Fruit fly (Drosophila melanogaster) whole organism, embryonic: ENCODE results near the gene CG1440.

Experiments used
- Asciz ChIP-seq: fragments of 200-800 bp; sonication (Bioruptor generic); optimal IDR thresholded peaks from 2 replicates; lab custom pipeline; 2017; ENCODE audit warnings: missing biosample characterization, mild to moderate bottlenecking, missing genetic modification characterization, missing genetic modification reagents
- Awh ChIP-seq: fragments of 200-800 bp; sonication (Bioruptor generic); IDR thresholded peaks from 2 replicates; pipeline ENCODE4, ENCODE4 v1.3.6; 2022; ENCODE audit warnings: missing biosample characterization, missing genetic modification characterization
- B-H1 ChIP-seq: fragments of 200-800 bp; sonication (Bioruptor generic); IDR thresholded peaks from 3 replicates; pipeline ENCODE4 v1.3.6; 2022; ENCODE audit warnings: missing biosample characterization, missing genetic modification characterization
- CG10979 ChIP-seq: fragments of 200-800 bp; sonication (Bioruptor generic); optimal IDR thresholded peaks from 2 replicates; lab custom pipeline; 2018; ENCODE audit warnings: missing biosample characterization, mild to moderate bottlenecking, missing genetic modification characterization, moderate library complexity
- CG11696 ChIP-seq: fragments of 200-800 bp; sonication (Bioruptor generic); IDR thresholded peaks from 2 replicates; pipeline ENCODE4 v1.3.6; 2022; ENCODE audit warnings: missing biosample characterization, missing genetic modification characterization
- CG12219 ChIP-seq: fragments of 200-800 bp; sonication (Bioruptor generic); optimal IDR thresholded peaks from 3 replicates; lab custom pipeline; 2018; ENCODE audit warnings: missing biosample characterization, mild to moderate bottlenecking, missing genetic modification characterization
- CG12299 ChIP-seq: fragments of 200-800 bp; sonication (Bioruptor generic); optimal IDR thresholded peaks from 2 replicates; lab custom pipeline; 2018; ENCODE audit warnings: missing biosample characterization, mild to moderate bottlenecking, missing genetic modification characterization
- CG15269 ChIP-seq: fragments of 200-800 bp; sonication (Bioruptor generic); optimal IDR thresholded peaks from 2 replicates; lab custom pipeline; 2018; ENCODE audit warnings: missing biosample characterization, mild to moderate bottlenecking, missing genetic modification characterization, moderate library complexity
- CG15514 ChIP-seq: fragments of 200-800 bp; sonication (Bioruptor generic); optimal IDR thresholded peaks from 3 replicates; lab custom pipeline; 2017; ENCODE audit warnings: missing biosample characterization, missing genetic modification characterization, mild to moderate bottlenecking, moderate library complexity, missing genetic modification reagents
- CG17829 ChIP-seq: fragments of 200-800 bp; optimal IDR thresholded peaks from 2 replicates; lab custom pipeline; 2019; ENCODE audit warnings: missing biosample characterization, mild to moderate bottlenecking, missing genetic modification characterization, moderate library complexity
- CG34376 ChIP-seq: fragments of 200-800 bp; sonication (Bioruptor generic); optimal IDR thresholded peaks from 2 replicates; lab custom pipeline; 2018; ENCODE audit warnings: missing biosample characterization, mild to moderate bottlenecking, missing genetic modification characterization
- CG7928 ChIP-seq: fragments of 200-800 bp; sonication (Bioruptor generic); optimal IDR thresholded peaks from 2 replicates; lab custom pipeline; 2017; ENCODE audit warnings: missing biosample characterization, mild to moderate bottlenecking, missing genetic modification characterization
- CG8924 ChIP-seq: fragments of 200-800 bp; optimal IDR thresholded peaks from 3 replicates; lab custom pipeline; 2019; ENCODE audit warnings: missing biosample characterization, mild to moderate bottlenecking, missing genetic modification characterization, moderate library complexity
- CG9797 ChIP-seq: fragments of 200-800 bp; sonication (Bioruptor generic); optimal IDR thresholded peaks from 3 replicates; lab custom pipeline; 2018; ENCODE audit warnings: missing biosample characterization, mild to moderate bottlenecking, missing genetic modification characterization
- CG9932 ChIP-seq: fragments of 200-800 bp; sonication (Bioruptor generic); IDR thresholded peaks from 2 replicates; pipeline ENCODE4 v1.3.6; 2022; ENCODE audit warnings: missing biosample characterization, missing genetic modification characterization
- Dref ChIP-seq: fragments of 200-800 bp; sonication (Bioruptor generic); IDR thresholded peaks from 2 replicates; pipeline ENCODE4 v1.3.6; 2022; ENCODE audit warnings: missing biosample characterization, missing genetic modification characterization
- Ets65A ChIP-seq: fragments of 200-800 bp; sonication (Bioruptor generic); peaks from one replicate; lab custom pipeline; 2016; ENCODE audit warnings: missing biosample characterization, missing genetic modification characterization
- Fer1 ChIP-seq: fragments of 200-800 bp; sonication (Bioruptor generic); optimal IDR thresholded peaks from 2 replicates; lab custom pipeline; 2017; ENCODE audit warnings: missing biosample characterization, mild to moderate bottlenecking, missing genetic modification characterization
- Mrtf ChIP-seq: fragments of 200-800 bp; sonication (Bioruptor generic); IDR thresholded peaks from 3 replicates; pipeline ENCODE4 v1.3.6; 2022; ENCODE audit warnings: missing biosample characterization, missing genetic modification characterization
- Pdp1 ChIP-seq, 2 experiments: fragments of 200-800 bp; sonication (Bioruptor generic); optimal IDR thresholded peaks; 3 replicates each; lab custom pipeline; 2016; ENCODE audit warnings: missing biosample characterization in 2 of 2, missing genetic modification characterization in 2 of 2, mild to moderate bottlenecking in 1 of 2, moderate library complexity in 1 of 2
- Poxn ChIP-seq: fragments of 200-800 bp; sonication (Bioruptor generic); IDR thresholded peaks from 2 replicates; pipeline ENCODE4 v1.3.6; 2022; ENCODE audit warnings: missing biosample characterization, missing genetic modification characterization
- Scr ChIP-seq: fragments of 200-800 bp; sonication (Bioruptor generic); IDR thresholded peaks from 2 replicates; pipeline ENCODE4 v1.3.6; 2022; ENCODE audit warnings: missing biosample characterization, missing genetic modification characterization; ENCODE audit not compliant: partially characterized antibody
- Xrp1 ChIP-seq: fragments of 200-800 bp; sonication (Bioruptor generic); IDR thresholded peaks from 2 replicates; pipeline ENCODE4 v1.3.6; 2022; ENCODE audit warnings: missing biosample characterization, missing genetic modification characterization
- chm ChIP-seq: fragments of 200-800 bp; sonication (Bioruptor generic); IDR thresholded peaks from 2 replicates; pipeline ENCODE4 v1.3.6; 2022; ENCODE audit warnings: missing biosample characterization, missing genetic modification characterization
- danr ChIP-seq: fragments of 200-800 bp; sonication (Bioruptor generic); IDR thresholded peaks from 2 replicates; pipeline ENCODE4 v1.3.6; 2022; ENCODE audit warnings: missing biosample characterization, missing genetic modification characterization
- dm ChIP-seq: fragments of 200-800 bp; sonication (Bioruptor generic); optimal IDR thresholded peaks from 3 replicates; lab custom pipeline; 2016; ENCODE audit warnings: missing biosample characterization, missing genetic modification characterization
- dmrt99B ChIP-seq: fragments of 200-800 bp; sonication (Bioruptor generic); optimal IDR thresholded peaks from 2 replicates; lab custom pipeline; 2018; ENCODE audit warnings: missing biosample characterization, mild to moderate bottlenecking, missing genetic modification characterization, moderate library complexity
- ems ChIP-seq: fragments of 200-800 bp; sonication (Bioruptor generic); optimal IDR thresholded peaks from 3 replicates; lab custom pipeline; 2016; ENCODE audit warnings: missing biosample characterization, missing genetic modification characterization
- exex ChIP-seq: fragments of 200-800 bp; sonication (Bioruptor generic); optimal IDR thresholded peaks from 4 replicates; lab custom pipeline; 2018; ENCODE audit warnings: missing biosample characterization, mild to moderate bottlenecking, missing genetic modification characterization, moderate library complexity
- fd64A ChIP-seq: fragments of 200-800 bp; sonication (Bioruptor generic); optimal IDR thresholded peaks from 3 replicates; lab custom pipeline; 2018; ENCODE audit warnings: missing biosample characterization, mild to moderate bottlenecking, missing genetic modification characterization
- fru ChIP-seq: fragments of >200 bp; optimal IDR thresholded peaks from 2 replicates; lab custom pipeline; 2017
- fu2 ChIP-seq: fragments of 200-800 bp; sonication (Bioruptor generic); optimal IDR thresholded peaks from 2 replicates; lab custom pipeline; 2016; ENCODE audit warnings: missing biosample characterization, missing genetic modification characterization
- grn ChIP-seq: fragments of 200-800 bp; sonication (Bioruptor generic); optimal IDR thresholded peaks from 3 replicates; lab custom pipeline; 2017; ENCODE audit warnings: missing biosample characterization, missing genetic modification characterization
- gt ChIP-seq: fragments of 200-800 bp; sonication (Bioruptor generic); IDR thresholded peaks from 2 replicates; pipeline ENCODE4 v1.3.6; 2022; ENCODE audit warnings: missing biosample characterization, missing genetic modification characterization
- lab ChIP-seq: fragments of 200-800 bp; sonication (Bioruptor generic); optimal IDR thresholded peaks from 3 replicates; lab custom pipeline; 2017; ENCODE audit warnings: missing biosample characterization, missing genetic modification characterization, mild to moderate bottlenecking, moderate library complexity, missing genetic modification reagents
- lov ChIP-seq, 2 experiments: fragments of 200-800 bp in 1 of 2; fragments of >200 bp in 1 of 2; sonication (Bioruptor generic) in 1 of 2; IDR thresholded peaks in 1 of 2; optimal IDR thresholded peaks in 1 of 2; 2 replicates in 1 of 2; 3 replicates in 1 of 2; pipeline versions ENCODE4 v1.3.6 to Lab custom; 2017 to 2022; ENCODE audit warnings: missing biosample characterization in 1 of 2, missing genetic modification characterization in 1 of 2
- mld ChIP-seq: fragments of 200-800 bp; sonication (Bioruptor generic); IDR thresholded peaks from 3 replicates; pipeline ENCODE4 v1.3.6; 2022; ENCODE audit warnings: missing biosample characterization, missing genetic modification characterization; ENCODE audit not compliant: partially characterized antibody
- pros ChIP-seq: fragments of 200-800 bp; sonication (Bioruptor generic); optimal IDR thresholded peaks from 3 replicates; lab custom pipeline; 2019; ENCODE audit warnings: missing biosample characterization, mild to moderate bottlenecking, missing genetic modification characterization, moderate library complexity
- ranshi ChIP-seq: fragments of 200-800 bp; sonication (Bioruptor generic); IDR thresholded peaks from 2 replicates; pipeline ENCODE4 v1.3.6; 2022; ENCODE audit warnings: missing biosample characterization, missing genetic modification characterization
- row ChIP-seq: fragments of 200-800 bp; sonication (Bioruptor generic); IDR thresholded peaks from 3 replicates; pipeline ENCODE4 v1.3.6; 2022; ENCODE audit warnings: missing biosample characterization, missing genetic modification characterization
- sens ChIP-seq: fragments of 200-800 bp; sonication (Bioruptor generic); peaks from one replicate; lab custom pipeline; 2016; ENCODE audit warnings: missing biosample characterization, missing genetic modification characterization
- seq ChIP-seq: fragments of 200-800 bp; sonication (Bioruptor generic); IDR thresholded peaks from 2 replicates; pipeline ENCODE4 v1.3.6; 2022; ENCODE audit warnings: missing biosample characterization, missing genetic modification characterization
- sna ChIP-seq: fragments of 200-800 bp; sonication (Bioruptor generic); IDR thresholded peaks from 2 replicates; pipeline ENCODE4 v1.3.6; 2022; ENCODE audit warnings: missing biosample characterization, missing genetic modification characterization; ENCODE audit not compliant: partially characterized antibody
- tio ChIP-seq: fragments of 200-800 bp; sonication (Bioruptor generic); optimal IDR thresholded peaks from 2 replicates; lab custom pipeline; 2017; ENCODE audit warnings: missing biosample characterization, missing genetic modification characterization, inconsistent platforms
- z ChIP-seq: fragments of 200-800 bp; sonication (Bioruptor generic); IDR thresholded peaks from 3 replicates; pipeline ENCODE4 v1.3.6; 2022; ENCODE audit warnings: missing biosample characterization, missing genetic modification characterization
- zf30C ChIP-seq: fragments of 200-800 bp; sonication (Bioruptor generic); optimal IDR thresholded peaks from 3 replicates; lab custom pipeline; 2018; ENCODE audit warnings: missing biosample characterization, mild to moderate bottlenecking, missing genetic modification characterization

The CG1440 gene

dm6 chrX:8459452-8460040 is 22.7 kb downstream of the CG1440 start (continued):
- TF ChIP-seq lab (GFP tag; lab: Kevin White, UChicago) = peak; percentile 7

dm6 chrX:8460232-8460631 is 23.4 kb downstream of the CG1440 start:
- peak; percentile 64 for TF ChIP-seq CG11696
- no peak for TF ChIP-seq gt (GFP tag; lab: Robert Waterston, UW)
- 0 out of 2 replicates have a peak, but pooled peaks have one; percentile 22 for TF ChIP-seq Xrp1 (GFP tag; lab: Robert Waterston, UW)
- peak; percentile 4 for TF ChIP-seq tio (GFP tag; lab: Kevin White, UChicago)
- no peak for TF ChIP-seq CG10979 (tag; lab: Kevin White, UChicago)
- TF ChIP-seq zf30C = peak; percentile 17
- 0 out of 3 replicates have a peak, but pooled peaks have one; percentile 17 for TF ChIP-seq row
- TF ChIP-seq Mrtf = 0 out of 3 replicates have a peak, but pooled peaks have one; percentile 34
- TF ChIP-seq Ets65A (GFP tag; lab: Kevin White, UChicago) = no peak
- TF ChIP-seq sens (GFP tag; lab: Kevin White, UChicago) = peak; percentile 21
- TF ChIP-seq fd64A = no peak

dm6 chrX:8460686-8461085 is 23.8 kb downstream of the CG1440 start, which contains the start of gene CG15347:
TSS of gene CG15347 (minus strand) at chrX:8460898.
- TF ChIP-seq Pdp1 (GFP tag; optimal IDR thresholded peaks at IDR 0.05; lab: Kevin White, UChicago) (peak in 1 of 2 experiments; percentile 23), CG9932 (GFP tag; lab: Robert Waterston, UW) (no peak), Fer1 (GFP tag; lab: Kevin White, UChicago) (no peak), exex (tag; lab: Kevin White, UChicago) (peak; percentile 40), CG12299 (tag; lab: Kevin White, UChicago) (no peak), fu2 (GFP tag; lab: Kevin White, UChicago) (no peak), dmrt99B (tag; lab: Kevin White, UChicago) (no peak), ranshi (GFP tag; lab: Robert Waterston, UW) (no peak), Awh (no peak), fru (no peak), B-H1 (GFP tag; lab: Robert Waterston, UW) (no peak), Scr (GFP tag; lab: Robert Waterston, UW) (no peak), Poxn (GFP tag; lab: Robert Waterston, UW) (no peak), gt (GFP tag; lab: Robert Waterston, UW) (no peak), z (0 out of 3 replicates have a peak, but pooled peaks have one; percentile 36), grn (peak; percentile 9), CG34376 (GFP tag; lab: Kevin White, UChicago) (peak; percentile 34), chm (GFP tag; lab: Robert Waterston, UW) (peak; percentile 36; the same call in 1 of the 2 replicates), lab (GFP tag; lab: Kevin White, UChicago) (peak; percentile 10), CG15514 (GFP tag; lab: Kevin White, UChicago) (peak; percentile 90), CG15269 (tag; lab: Kevin White, UChicago) (no peak), CG7928 (no peak)

- no peak for TF ChIP-seq seq (GFP tag; lab: Robert Waterston, UW)
- TF ChIP-seq zf30C = no peak
- no peak for TF ChIP-seq pros (GFP tag; lab: Kevin White, UChicago)
- TF ChIP-seq Asciz (GFP tag; lab: Kevin White, UChicago) = no peak
- TF ChIP-seq mld (GFP tag; lab: Robert Waterston, UW) = no peak
- TF ChIP-seq ems (GFP tag; lab: Kevin White, UChicago) = no peak
- no peak for TF ChIP-seq dm (GFP tag; lab: Kevin White, UChicago)
- no peak for TF ChIP-seq danr (GFP tag; lab: Robert Waterston, UW)
- TF ChIP-seq CG12219 = no peak
- no peak for TF ChIP-seq lov (optimal IDR thresholded peaks at IDR 0.05; lab: Kevin White, UChicago)
- TF ChIP-seq lov (GFP tag; IDR thresholded peaks at IDR 0.05; lab: Robert Waterston, UW) = no peak
- TF ChIP-seq Dref (GFP tag; lab: Robert Waterston, UW) = peak; percentile 60
- TF ChIP-seq gt (GFP tag; lab: Robert Waterston, UW) = no peak
- TF ChIP-seq CG9797 (GFP tag; lab: Kevin White, UChicago) = no peak
- no peak for TF ChIP-seq sna (GFP tag; lab: Robert Waterston, UW)
- peak; percentile 2 for TF ChIP-seq CG17829 (tag; lab: Kevin White, UChicago)
- no peak for TF ChIP-seq CG8924
Measured at dm6 chrX:8461147-8461546, 24.3 kb downstream of the CG1440 start, which contains the start of gene Es2. TSS of gene Es2 (plus strand) at chrX:8461479.
